Worm (Caenorhabditis elegans) whole organism, L4 larva: ENCODE data around the gene orc-3.

Experiments used
- F10B5.3 ChIP-seq: sonication (generic microtip); optimal IDR thresholded peaks from 2 replicates; lab custom pipeline; 2016; ENCODE audit warnings: mild to moderate bottlenecking, missing genetic modification characterization, missing compliant biosample characterization
- R02D3.7 ChIP-seq: fragments of 150-350 bp; sonication (generic microtip); optimal IDR thresholded peaks from 3 replicates; lab custom pipeline; 2014; ENCODE audit warnings: missing biosample characterization, missing genetic modification characterization
- T26A8.4 ChIP-seq: fragments of 200-800 bp; sonication (Bioruptor generic); IDR thresholded peaks from 2 replicates; pipeline ENCODE4 v1.3.6; 2022; ENCODE audit warnings: missing genetic modification characterization, missing compliant biosample characterization
- Y5F2A.4 ChIP-seq: fragments of 200-800 bp; sonication (Bioruptor generic); optimal IDR thresholded peaks from 2 replicates; lab custom pipeline; 2018; ENCODE audit warnings: mild to moderate bottlenecking, missing genetic modification characterization, missing compliant biosample characterization
- Y75B8A.6 ChIP-seq: fragments of 200-800 bp; sonication (Bioruptor generic); IDR thresholded peaks from 2 replicates; pipeline ENCODE4 v1.3.6; 2022; ENCODE audit warnings: missing genetic modification reagents, missing genetic modification characterization, missing compliant biosample characterization
- ZK337.2 ChIP-seq: fragments of 200-800 bp; sonication (Bioruptor generic); IDR thresholded peaks from 2 replicates; pipeline ENCODE4 v1.3.6; 2022; ENCODE audit warnings: missing genetic modification reagents, missing genetic modification characterization, missing compliant biosample characterization
- ama-1 ChIP-seq: fragments of 150-350 bp; optimal IDR thresholded peaks from 2 replicates; lab custom pipeline; 2014; ENCODE audit warnings: inconsistent platforms, mixed read lengths
- arid-1 ChIP-seq: fragments of 200-800 bp; sonication (Bioruptor generic); conservative IDR thresholded peaks from 2 replicates; pipeline ENCODE4 v1.3.6; 2022; ENCODE audit warnings: missing genetic modification reagents, missing genetic modification characterization, missing compliant biosample characterization
- attf-4 ChIP-seq: sonication (generic microtip); optimal IDR thresholded peaks from 3 replicates; lab custom pipeline; 2017; ENCODE audit warnings: missing biosample characterization, missing genetic modification characterization
- ceh-28 ChIP-seq: fragments of 150-350 bp; optimal IDR thresholded peaks from 2 replicates; lab custom pipeline; 2014; ENCODE audit warnings: missing biosample characterization, missing genetic modification reagents, missing genetic modification characterization
- ceh-32 ChIP-seq: sonication (generic microtip); optimal IDR thresholded peaks from 2 replicates; lab custom pipeline; 2016; ENCODE audit warnings: mild to moderate bottlenecking, missing genetic modification characterization, missing compliant biosample characterization; ENCODE audit not compliant: poor library complexity
- ceh-62 ChIP-seq: sonication (generic microtip); optimal IDR thresholded peaks from 2 replicates; lab custom pipeline; 2017; ENCODE audit warnings: missing biosample characterization, missing genetic modification characterization
- ceh-82 ChIP-seq: sonication (generic microtip); optimal IDR thresholded peaks from 2 replicates; lab custom pipeline; 2017; ENCODE audit warnings: missing biosample characterization, missing genetic modification characterization
- ces-1 ChIP-seq: fragments of 150-350 bp; sonication (generic microtip); optimal IDR thresholded peaks from 4 replicates; lab custom pipeline; 2014; ENCODE audit warnings: missing biosample characterization, missing genetic modification reagents, missing genetic modification characterization
- ctbp-1 ChIP-seq: fragments of 200-800 bp; sonication (Bioruptor generic); IDR thresholded peaks from 2 replicates; pipeline ENCODE4 v1.3.6; 2022; ENCODE audit warnings: missing genetic modification reagents, missing genetic modification characterization, missing compliant biosample characterization
- daf-12 ChIP-seq: fragments of 150-350 bp; optimal IDR thresholded peaks from 2 replicates; lab custom pipeline; 2014; ENCODE audit warnings: missing biosample characterization, missing genetic modification reagents, missing genetic modification characterization
- daf-16 ChIP-seq, 3 experiments: sonication (generic microtip); optimal IDR thresholded peaks; 2 replicates each; lab custom pipeline; 2016 to 2017; ENCODE audit warnings: missing genetic modification characterization in 3 of 3, missing genetic modification reagents in 3 of 3, mild to moderate bottlenecking in 2 of 3, missing compliant biosample characterization in 2 of 3, missing biosample characterization in 1 of 3, moderate library complexity in 1 of 3
- dmd-8 ChIP-seq: fragments of 200-800 bp; sonication (Bioruptor generic); IDR thresholded peaks from 2 replicates; pipeline ENCODE4 v1.3.6; 2022; ENCODE audit warnings: missing genetic modification characterization, missing compliant biosample characterization
- dmd-9 ChIP-seq: fragments of 200-800 bp; sonication (Bioruptor generic); IDR thresholded peaks from 2 replicates; pipeline ENCODE4 v1.3.6; 2022; ENCODE audit warnings: missing genetic modification reagents, missing genetic modification characterization, missing compliant biosample characterization
- dpl-1 ChIP-seq: fragments of 150-350 bp; optimal IDR thresholded peaks from 2 replicates; lab custom pipeline; 2014; ENCODE audit warnings: missing biosample characterization, missing genetic modification reagents, missing genetic modification characterization
- dve-1 ChIP-seq: sonication (generic microtip); optimal IDR thresholded peaks from 2 replicates; lab custom pipeline; 2017; ENCODE audit warnings: antibody characterized with exemption, mild to moderate bottlenecking, missing genetic modification characterization, missing compliant biosample characterization; ENCODE audit not compliant: insufficient read depth
- egl-43 ChIP-seq: fragments of 200-800 bp; sonication (Bioruptor generic); IDR thresholded peaks from 2 replicates; pipeline ENCODE4 v1.3.6; 2022; ENCODE audit warnings: missing genetic modification reagents, missing genetic modification characterization, missing compliant biosample characterization
- fkh-10 ChIP-seq: fragments of 150-350 bp; optimal IDR thresholded peaks from 2 replicates; lab custom pipeline; 2014; ENCODE audit warnings: missing biosample characterization, missing genetic modification reagents, missing genetic modification characterization
- fos-1 ChIP-seq: fragments of 150-350 bp; optimal IDR thresholded peaks from 2 replicates; lab custom pipeline; 2014; ENCODE audit warnings: missing biosample characterization, missing genetic modification characterization
- hlh-11 ChIP-seq: fragments of 200-800 bp; sonication (Bioruptor generic); optimal IDR thresholded peaks from 2 replicates; lab custom pipeline; 2018; ENCODE audit warnings: mild to moderate bottlenecking, missing genetic modification characterization, missing compliant biosample characterization
- hlh-30 ChIP-seq: sonication (generic microtip); optimal IDR thresholded peaks from 2 replicates; lab custom pipeline; 2017; ENCODE audit warnings: antibody characterized with exemption, mild to moderate bottlenecking, missing genetic modification characterization, missing compliant biosample characterization; ENCODE audit not compliant: insufficient read depth
- hmg-1.1 ChIP-seq: fragments of 200-800 bp; sonication (Bioruptor generic); IDR thresholded peaks from 2 replicates; pipeline ENCODE4 v1.3.6; 2022; ENCODE audit warnings: missing genetic modification reagents, missing genetic modification characterization, missing compliant biosample characterization
- jun-1 ChIP-seq: fragments of 150-350 bp; optimal IDR thresholded peaks from 2 replicates; lab custom pipeline; 2014; ENCODE audit warnings: missing biosample characterization, missing genetic modification reagents, missing genetic modification characterization
- lim-7 ChIP-seq: fragments of 200-800 bp; sonication (Bioruptor generic); IDR thresholded peaks from 2 replicates; pipeline ENCODE4 v1.3.6; 2022; ENCODE audit warnings: missing genetic modification characterization, missing compliant biosample characterization
- lin-15B ChIP-seq: fragments of 150-350 bp; sonication (generic microtip); optimal IDR thresholded peaks from 3 replicates; lab custom pipeline; 2014; ENCODE audit warnings: missing biosample characterization, missing genetic modification characterization
- lin-29 ChIP-seq: fragments of 200-800 bp; sonication (Bioruptor generic); IDR thresholded peaks from 2 replicates; pipeline ENCODE4 v1.3.6; 2022; ENCODE audit warnings: missing genetic modification reagents, missing genetic modification characterization, missing compliant biosample characterization
- lsy-2 ChIP-seq, 2 experiments: fragments of 150-350 bp in 1 of 2; sonication (generic microtip) in 1 of 2; optimal IDR thresholded peaks; 2 replicates each; lab custom pipeline; 2014 to 2017; ENCODE audit warnings: missing biosample characterization in 2 of 2, missing genetic modification characterization in 2 of 2
- madf-5 ChIP-seq, 2 experiments: fragments of 200-800 bp; sonication (Bioruptor generic); IDR thresholded peaks; 2 replicates each; pipeline ENCODE4 v1.3.6; 2022; ENCODE audit warnings: missing compliant biosample characterization in 2 of 2, missing genetic modification characterization in 2 of 2
- madf-9 ChIP-seq: fragments of 200-800 bp; sonication (Bioruptor generic); conservative IDR thresholded peaks from 2 replicates; pipeline ENCODE4 v1.3.6; 2022; ENCODE audit warnings: missing genetic modification reagents, missing genetic modification characterization, missing compliant biosample characterization
- mep-1 ChIP-seq: fragments of 150-350 bp; sonication (generic microtip); optimal IDR thresholded peaks from 3 replicates; lab custom pipeline; 2014; ENCODE audit warnings: missing biosample characterization, missing genetic modification characterization
- mes-2 ChIP-seq: sonication (generic microtip); optimal IDR thresholded peaks from 2 replicates; lab custom pipeline; 2016; ENCODE audit warnings: missing genotype, mild to moderate bottlenecking, missing genetic modification characterization, missing compliant biosample characterization; ENCODE audit not compliant: poor library complexity, severe bottlenecking
- nhr-11 ChIP-seq: fragments of 150-350 bp; optimal IDR thresholded peaks from 2 replicates; lab custom pipeline; 2014; ENCODE audit warnings: missing biosample characterization, missing genetic modification characterization
- nhr-111 ChIP-seq: fragments of 200-800 bp; sonication (Bioruptor generic); optimal IDR thresholded peaks from 2 replicates; lab custom pipeline; 2018; ENCODE audit warnings: mild to moderate bottlenecking, missing genetic modification characterization, missing compliant biosample characterization
- nhr-237 ChIP-seq: sonication (generic microtip); optimal IDR thresholded peaks from 2 replicates; lab custom pipeline; 2017; ENCODE audit warnings: missing biosample characterization, missing genetic modification characterization
- nhr-42 ChIP-seq: fragments of 200-800 bp; sonication (Bioruptor generic); IDR thresholded peaks from 2 replicates; pipeline ENCODE4 v1.3.6; 2022; ENCODE audit warnings: missing genetic modification characterization, missing compliant biosample characterization
- nhr-6 ChIP-seq: fragments of 150-350 bp; optimal IDR thresholded peaks from 2 replicates; lab custom pipeline; 2014; ENCODE audit warnings: missing biosample characterization, missing genetic modification characterization
- nhr-76 ChIP-seq: fragments of 150-350 bp; optimal IDR thresholded peaks from 2 replicates; lab custom pipeline; 2014; ENCODE audit warnings: missing biosample characterization, missing genetic modification characterization
- nhr-77 ChIP-seq: fragments of 150-350 bp; optimal IDR thresholded peaks from 2 replicates; lab custom pipeline; 2014; ENCODE audit warnings: missing biosample characterization, missing genetic modification characterization
- php-3 ChIP-seq: fragments of 200-800 bp; sonication (Bioruptor generic); IDR thresholded peaks from 2 replicates; pipeline ENCODE4 v1.3.6; 2022; ENCODE audit warnings: missing genetic modification reagents, missing genetic modification characterization, missing compliant biosample characterization
- pqm-1 ChIP-seq: sonication (generic microtip); optimal IDR thresholded peaks from 2 replicates; lab custom pipeline; 2017; ENCODE audit warnings: missing biosample characterization, missing genetic modification characterization
- sdz-12 ChIP-seq: fragments of 200-800 bp; sonication (Bioruptor generic); optimal IDR thresholded peaks from 2 replicates; lab custom pipeline; 2018; ENCODE audit warnings: mild to moderate bottlenecking, missing genetic modification characterization, missing compliant biosample characterization
- set-16 ChIP-seq: fragments of 200-800 bp; sonication (Bioruptor generic); IDR thresholded peaks from 2 replicates; pipeline ENCODE4 v1.3.6; 2022; ENCODE audit warnings: missing genetic modification reagents, missing genetic modification characterization, missing compliant biosample characterization
- snpc-4 ChIP-seq: fragments of 150-350 bp; optimal IDR thresholded peaks from 2 replicates; lab custom pipeline; 2014; ENCODE audit warnings: missing biosample characterization, missing genetic modification characterization
- zfp-2 ChIP-seq: sonication (generic microtip); optimal IDR thresholded peaks from 2 replicates; lab custom pipeline; 2016; ENCODE audit warnings: mild to moderate bottlenecking, missing genetic modification characterization, missing compliant biosample characterization
- zip-2 ChIP-seq: fragments of 150-350 bp; optimal IDR thresholded peaks from 2 replicates; lab custom pipeline; 2014; ENCODE audit warnings: missing biosample characterization, missing genetic modification characterization
- ztf-11 ChIP-seq: fragments of 150-350 bp; optimal IDR thresholded peaks from 2 replicates; lab custom pipeline; 2014; ENCODE audit warnings: missing biosample characterization, missing genetic modification characterization

orc-3 gene

DNA sequence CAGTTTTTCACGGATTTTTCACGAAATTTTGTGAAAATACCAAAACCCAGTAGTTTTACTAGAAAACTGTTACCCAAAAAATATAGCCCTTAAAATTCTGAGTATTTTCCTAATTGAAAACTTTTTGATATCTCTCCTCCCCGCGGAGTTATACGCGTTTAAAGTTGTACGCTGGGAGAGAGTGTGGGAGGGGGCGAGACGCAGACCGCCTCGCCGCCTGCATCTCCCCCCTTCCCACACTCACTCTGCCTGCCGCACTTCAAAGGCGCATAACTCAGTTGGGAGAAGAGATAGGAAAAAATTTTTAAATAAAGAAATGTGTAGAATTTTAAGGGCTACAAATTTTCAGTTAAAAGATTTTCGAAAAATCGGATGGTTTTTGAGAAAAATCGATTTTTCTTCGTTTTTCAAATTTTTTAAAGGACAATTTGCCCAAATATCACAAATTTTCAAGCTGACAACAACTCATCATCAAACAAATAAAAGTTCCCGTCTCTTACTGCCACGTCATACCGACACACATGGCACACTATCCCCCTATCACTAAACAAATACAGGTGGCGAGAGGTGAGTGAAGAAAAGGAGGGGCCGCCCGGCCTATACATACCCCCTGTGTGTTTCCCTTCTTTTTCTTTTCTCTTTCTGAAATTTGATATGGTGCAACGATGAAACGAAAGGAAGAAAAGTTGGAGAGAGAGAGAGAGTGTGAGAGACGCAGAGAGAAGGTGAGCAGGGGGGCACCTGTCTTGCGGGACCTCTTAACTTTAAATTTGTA lies 15.6 kb downstream of the orc-3 start (continued):
- TF ChIP-seq Y75B8A.6 (GFP tag; lab: Robert Waterston, UW) (no peak), mes-2 (tag; lab: Kevin White, UChicago) (peak; percentile 69), egl-43 (no peak), Y5F2A.4 (GFP tag; lab: Kevin White, UChicago) (no peak), dmd-9 (GFP tag; lab: Robert Waterston, UW) (no peak), hlh-11 (tag; lab: Kevin White, UChicago) (peak; percentile 54), dpl-1 (no peak), R02D3.7 (no peak), arid-1 (no peak), php-3 (GFP tag; lab: Robert Waterston, UW) (no peak), pqm-1 (peak; percentile 32), nhr-11 (tag; lab: Kevin White, UChicago) (no peak), dve-1 (peak; percentile 47), daf-12 (tag; lab: Kevin White, UChicago) (no peak), dmd-8 (GFP tag; lab: Robert Waterston, UW) (no peak), F10B5.3 (tag; lab: Kevin White, UChicago) (no peak), ceh-62 (tag; lab: Kevin White, UChicago) (no peak), ztf-11 (tag; lab: Kevin White, UChicago) (no peak), nhr-77 (tag; lab: Kevin White, UChicago) (peak; percentile 41), snpc-4 (tag; lab: Kevin White, UChicago) (no peak), zip-2 (tag; lab: Kevin White, UChicago) (no peak), lin-15B (tag; lab: Kevin White, UChicago) (no peak), ZK337.2 (GFP tag; lab: Robert Waterston, UW) (no peak), nhr-42 (GFP tag; lab: Robert Waterston, UW) (no peak), madf-9 (GFP tag; lab: Robert Waterston, UW) (no peak), ceh-82 (tag; lab: Kevin White, UChicago) (no peak), ctbp-1 (no peak), sdz-12 (GFP tag; lab: Kevin White, UChicago) (no peak), attf-4 (tag; lab: Kevin White, UChicago) (no peak), ceh-32 (no peak), madf-5 (GFP tag; IDR thresholded peaks at IDR 0.05; lab: Robert Waterston, UW) (no peak), T26A8.4 (no peak), ces-1 (GFP tag; lab: Kevin White, UChicago) (no peak), fos-1 (no peak), lin-29 (GFP tag; lab: Robert Waterston, UW) (no peak), lsy-2 (tag; optimal IDR thresholded peaks at IDR 0.05; lab: Kevin White, UChicago) (peak in 1 of 2 experiments; percentile 31), nhr-6 (tag; lab: Kevin White, UChicago) (peak; percentile 43), jun-1 (tag; lab: Kevin White, UChicago) (no peak), hlh-30 (tag; lab: Kevin White, UChicago) (peak; percentile 4), lim-7 (GFP tag; lab: Robert Waterston, UW) (no peak), set-16 (GFP tag; lab: Robert Waterston, UW) (0 out of 2 replicates have a peak, but pooled peaks have one; percentile 27), nhr-111 (GFP tag; lab: Kevin White, UChicago) (no peak), daf-16 (GFP tag; optimal IDR thresholded peaks at IDR 0.05; lab: Kevin White, UChicago) (no peak), daf-16 (tag; optimal IDR thresholded peaks at IDR 0.05; lab: Kevin White, UChicago) (peak; percentile 50), mep-1 (tag; lab: Kevin White, UChicago) (peak; percentile 46), nhr-76 (tag; lab: Kevin White, UChicago) (no peak), ceh-28 (no peak), ama-1 (lab: Kevin White, UChicago) (no peak), hmg-1.1 (GFP tag; lab: Robert Waterston, UW) (no peak), zfp-2 (tag; lab: Kevin White, UChicago) (no peak), nhr-237 (no peak), fkh-10 (GFP tag; lab: Kevin White, UChicago) (no peak)
